Worm (Caenorhabditis elegans) whole organism, young adult: Measurements from ENCODE around the gene C05D12.2.
A peak's percentile ranks its signal among the peaks of the same experiment; 100 is the strongest.
"Not testable (repeated sequence)": the region's sequence is repeated elsewhere in the genome, so short reads cannot be mapped to it uniquely, and the experiment has no call there.

ENCODE experiments used
- B0019.2 ChIP-seq: fragments of 200-800 bp; sonication (Bioruptor generic); conservative IDR thresholded peaks from 2 replicates; pipeline ENCODE4 v1.3.6; 2022; ENCODE audit warnings: missing genetic modification reagents, missing genetic modification characterization, missing compliant biosample characterization
- B0035.1 ChIP-seq: sonication (generic microtip); optimal IDR thresholded peaks from 2 replicates; lab custom pipeline; 2016; ENCODE audit warnings: missing genetic modification characterization, mild to moderate bottlenecking, missing compliant biosample characterization, missing genotype, missing genetic modification reagents
- C06A6.2 ChIP-seq: fragments of 200-800 bp; sonication (Bioruptor generic); conservative IDR thresholded peaks from 2 replicates; pipeline ENCODE4 v1.3.6; 2022; ENCODE audit warnings: missing genetic modification characterization, missing compliant biosample characterization
- F33H1.4 ChIP-seq: fragments of 200-800 bp; sonication (Bioruptor generic); IDR thresholded peaks from 2 replicates; pipeline ENCODE4 v1.3.6; 2022; ENCODE audit warnings: missing genetic modification reagents, missing genetic modification characterization, missing compliant biosample characterization
- F49E8.2 ChIP-seq: sonication (generic microtip); optimal IDR thresholded peaks from 3 replicates; lab custom pipeline; 2017; ENCODE audit warnings: missing genetic modification characterization, mild to moderate bottlenecking, missing compliant biosample characterization, antibody characterized with exemption, moderate library complexity; ENCODE audit not compliant: insufficient read depth
- T26A5.8 ChIP-seq: sonication (generic microtip); optimal IDR thresholded peaks from 2 replicates; lab custom pipeline; 2016; ENCODE audit warnings: missing genetic modification characterization, missing compliant biosample characterization
- Y53F4B.3 ChIP-seq: fragments of 200-800 bp; sonication (Bioruptor generic); IDR thresholded peaks from 2 replicates; pipeline ENCODE4 v1.3.6; 2022; ENCODE audit warnings: missing genetic modification reagents, missing genetic modification characterization, missing compliant biosample characterization
- Y53G8AR.9 ChIP-seq: fragments of 200-800 bp; sonication (Bioruptor generic); conservative IDR thresholded peaks from 2 replicates; pipeline ENCODE4 v1.3.6; 2022; ENCODE audit warnings: missing genetic modification reagents, missing genetic modification characterization, missing compliant biosample characterization
- atf-7 ChIP-seq: sonication (generic microtip); optimal IDR thresholded peaks from 2 replicates; lab custom pipeline; 2017; ENCODE audit warnings: mild to moderate bottlenecking, missing genetic modification characterization, missing compliant biosample characterization
- attf-3 ChIP-seq: fragments of 200-800 bp; sonication (Bioruptor generic); conservative IDR thresholded peaks from 2 replicates; pipeline ENCODE4 v1.3.6; 2022; ENCODE audit warnings: missing genetic modification reagents, missing genetic modification characterization, missing compliant biosample characterization
- attf-5 ChIP-seq: fragments of 200-800 bp; sonication (Bioruptor generic); optimal IDR thresholded peaks from 2 replicates; lab custom pipeline; 2018; ENCODE audit warnings: mild to moderate bottlenecking, missing genetic modification characterization, missing compliant biosample characterization
- attf-6 ChIP-seq: fragments of 200-800 bp; sonication (Bioruptor generic); IDR thresholded peaks from 2 replicates; pipeline ENCODE4 v1.3.6; 2022; ENCODE audit warnings: missing genetic modification reagents, missing genetic modification characterization, missing compliant biosample characterization
- ceh-58 ChIP-seq: fragments of 200-800 bp; sonication (Bioruptor generic); IDR thresholded peaks from 2 replicates; pipeline ENCODE4 v1.3.6; 2022; ENCODE audit warnings: missing genetic modification characterization, missing compliant biosample characterization
- ceh-79 ChIP-seq: sonication (generic microtip); optimal IDR thresholded peaks from 2 replicates; lab custom pipeline; 2017; ENCODE audit warnings: mild to moderate bottlenecking, missing genetic modification characterization, missing compliant biosample characterization
- ceh-91 ChIP-seq: fragments of 200-800 bp; sonication (Bioruptor generic); IDR thresholded peaks from 2 replicates; pipeline ENCODE4 v1.3.6; 2022; ENCODE audit warnings: missing genetic modification reagents, missing genetic modification characterization, missing compliant biosample characterization
- dox-1 ChIP-seq: fragments of 200-800 bp; sonication (Bioruptor generic); IDR thresholded peaks from 2 replicates; pipeline ENCODE4 v1.3.6; 2022; ENCODE audit warnings: missing genetic modification reagents, missing genetic modification characterization, missing compliant biosample characterization
- dpl-1 ChIP-seq: fragments of 150-350 bp; optimal IDR thresholded peaks from 2 replicates; lab custom pipeline; 2014; ENCODE audit warnings: missing biosample characterization, missing genetic modification reagents, missing genetic modification characterization
- efl-1 ChIP-seq: fragments of 150-350 bp; optimal IDR thresholded peaks from 2 replicates; lab custom pipeline; 2014; ENCODE audit warnings: missing biosample characterization, missing genetic modification reagents, missing genetic modification characterization
- egrh-3 ChIP-seq: fragments of 200-800 bp; sonication (Bioruptor generic); IDR thresholded peaks from 2 replicates; pipeline ENCODE4 v1.3.6; 2022; ENCODE audit warnings: missing genetic modification reagents, missing genetic modification characterization, missing compliant biosample characterization
- ets-4 ChIP-seq: fragments of 200-800 bp; sonication (Bioruptor generic); optimal IDR thresholded peaks from 2 replicates; lab custom pipeline; 2018; ENCODE audit warnings: mild to moderate bottlenecking, missing genetic modification characterization, missing compliant biosample characterization
- hmg-1.2 ChIP-seq: fragments of 200-800 bp; sonication (Bioruptor generic); IDR thresholded peaks from 2 replicates; pipeline ENCODE4 v1.3.6; 2022; ENCODE audit warnings: missing genetic modification reagents, missing genetic modification characterization, missing compliant biosample characterization
- hrde-1 ChIP-seq: sonication (generic microtip); optimal IDR thresholded peaks from 2 replicates; lab custom pipeline; 2016; ENCODE audit warnings: missing genetic modification characterization, mild to moderate bottlenecking, missing compliant biosample characterization, moderate library complexity, missing genotype, missing genetic modification reagents, borderline replicate concordance
- hsf-1 ChIP-seq: fragments of 200-800 bp; sonication (Bioruptor generic); IDR thresholded peaks from 2 replicates; pipeline ENCODE4 v1.3.6; 2022; ENCODE audit warnings: missing genetic modification reagents, missing genetic modification characterization, missing compliant biosample characterization
- lag-1 ChIP-seq: fragments of 200-800 bp; sonication (Bioruptor generic); IDR thresholded peaks from 2 replicates; pipeline ENCODE4 v1.3.6; 2022; ENCODE audit warnings: missing genetic modification reagents, missing genetic modification characterization, missing compliant biosample characterization
- let-526 ChIP-seq: fragments of 200-800 bp; sonication (Bioruptor generic); IDR thresholded peaks from 2 replicates; pipeline ENCODE4 v1.3.6; 2022; ENCODE audit warnings: missing genetic modification reagents, missing genetic modification characterization, missing compliant biosample characterization
- let-607 ChIP-seq, 2 experiments: fragments of 200-800 bp in 1 of 2; sonication (Bioruptor generic) in 1 of 2; sonication (generic microtip) in 1 of 2; optimal IDR thresholded peaks; 2 replicates each; lab custom pipeline; 2016 to 2018; ENCODE audit warnings: mild to moderate bottlenecking in 2 of 2, missing compliant biosample characterization in 2 of 2, missing genetic modification characterization in 2 of 2, moderate library complexity in 2 of 2, missing genotype in 1 of 2
- lin-35 ChIP-seq, 3 experiments: fragments of 150-350 bp in 2 of 3; sonication (generic microtip) in 1 of 3; optimal IDR thresholded peaks; 2 replicates each; lab custom pipeline; 2014 to 2018; ENCODE audit warnings: missing biosample characterization in 3 of 3, missing genetic modification characterization in 3 of 3, missing genetic modification reagents in 3 of 3
- lsl-1 ChIP-seq: fragments of 200-800 bp; sonication (Bioruptor generic); optimal IDR thresholded peaks from 2 replicates; lab custom pipeline; 2018; ENCODE audit warnings: mild to moderate bottlenecking, missing genetic modification characterization, moderate library complexity, missing compliant biosample characterization
- madf-3 ChIP-seq: fragments of 200-800 bp; sonication (Bioruptor generic); IDR thresholded peaks from 2 replicates; pipeline ENCODE4 v1.3.6; 2022; ENCODE audit warnings: missing genetic modification reagents, missing genetic modification characterization, missing compliant biosample characterization
- madf-6 ChIP-seq: fragments of 200-800 bp; sonication (Bioruptor generic); IDR thresholded peaks from 2 replicates; pipeline ENCODE4 v1.3.6; 2022; ENCODE audit warnings: missing genetic modification reagents, missing genetic modification characterization, missing compliant biosample characterization
- mel-28 ChIP-seq: sonication (generic microtip); optimal IDR thresholded peaks from 2 replicates; lab custom pipeline; 2016; ENCODE audit warnings: borderline replicate concordance, mild to moderate bottlenecking, missing genetic modification characterization, missing compliant biosample characterization
- nhr-120 ChIP-seq: fragments of 200-800 bp; sonication (Bioruptor generic); IDR thresholded peaks from 2 replicates; pipeline ENCODE4 v1.3.6; 2022; ENCODE audit warnings: missing genetic modification characterization, missing compliant biosample characterization
- nhr-179 ChIP-seq: sonication (generic microtip); optimal IDR thresholded peaks from 2 replicates; lab custom pipeline; 2016; ENCODE audit warnings: mild to moderate bottlenecking, missing genetic modification characterization, missing compliant biosample characterization
- nhr-27 ChIP-seq: fragments of 200-800 bp; sonication (Bioruptor generic); optimal IDR thresholded peaks from 2 replicates; lab custom pipeline; 2018; ENCODE audit warnings: mild to moderate bottlenecking, missing genetic modification characterization, moderate library complexity, missing compliant biosample characterization
- nhr-80 ChIP-seq: sonication (generic microtip); optimal IDR thresholded peaks from 2 replicates; lab custom pipeline; 2016; ENCODE audit warnings: missing genetic modification characterization, missing compliant biosample characterization
- repo-1 ChIP-seq: sonication (generic microtip); optimal IDR thresholded peaks from 2 replicates; lab custom pipeline; 2017; ENCODE audit warnings: mild to moderate bottlenecking, missing genetic modification characterization, missing compliant biosample characterization
- rpc-1 ChIP-seq, 2 experiments: fragments of 150-350 bp in 1 of 2; sonication (generic microtip) in 1 of 2; optimal IDR thresholded peaks; 2 replicates each; lab custom pipeline; 2014 to 2018; ENCODE audit warnings: missing biosample characterization in 1 of 2, missing genetic modification characterization in 1 of 2, missing genetic modification reagents in 1 of 2, missing genotype in 1 of 2
- tbx-9 ChIP-seq: sonication (generic microtip); optimal IDR thresholded peaks from 2 replicates; lab custom pipeline; 2016; ENCODE audit warnings: borderline replicate concordance, missing genetic modification characterization, inconsistent platforms, missing compliant biosample characterization
- zfh-2 ChIP-seq: fragments of 200-800 bp; sonication (Bioruptor generic); conservative IDR thresholded peaks from 2 replicates; pipeline ENCODE4 v1.3.6; 2022; ENCODE audit warnings: missing genetic modification reagents, missing genetic modification characterization, missing compliant biosample characterization
- ztf-18 ChIP-seq: sonication (generic microtip); optimal IDR thresholded peaks from 2 replicates; lab custom pipeline; 2016; ENCODE audit warnings: missing genotype, mild to moderate bottlenecking, missing genetic modification characterization, missing compliant biosample characterization
- ztf-22 ChIP-seq: fragments of 200-800 bp; sonication (Bioruptor generic); optimal IDR thresholded peaks from 2 replicates; lab custom pipeline; 2018; ENCODE audit warnings: mild to moderate bottlenecking, missing genetic modification characterization, moderate library complexity, missing compliant biosample characterization

Gene C05D12.2

ce11 chrII:11433942-11434341, 15.8 kb downstream of the C05D12.2 start, which contains the start of gene C05D12.5:
TSS of gene C05D12.5 (plus strand) at chrII:11434242.
- TF ChIP-seq nhr-27 (tag; lab: Kevin White, UChicago): no peak
- TF ChIP-seq hsf-1 (GFP tag; lab: Robert Waterston, UW): no peak

ce11 chrII:11438417-11438816, 20.3 kb downstream of the C05D12.2 start, which contains the start of gene vha-6:
TSS of gene vha-6 (minus strand) at chrII:11438452.
- TF ChIP-seq nhr-80 (tag; lab: Kevin White, UChicago): peak; percentile 96
- TF ChIP-seq C06A6.2 (GFP tag; lab: Robert Waterston, UW): no peak
- no peak for TF ChIP-seq T26A5.8

- TF ChIP-seq attf-5 (peak; percentile 21), hmg-1.2 (GFP tag; lab: Robert Waterston, UW) (0 out of 2 replicates have a peak, but pooled peaks have one; percentile 4), tbx-9 (tag; lab: Kevin White, UChicago) (no peak), hrde-1 (tag; lab: Kevin White, UChicago) (no peak), dox-1 (GFP tag; lab: Robert Waterston, UW) (no peak), madf-6 (GFP tag; lab: Robert Waterston, UW) (peak; percentile 80), F33H1.4 (GFP tag; lab: Robert Waterston, UW) (peak; percentile 26), efl-1 (GFP tag; lab: Kevin White, UChicago) (peak; percentile 73), B0035.1 (tag; lab: Kevin White, UChicago) (no peak), B0019.2 (GFP tag; lab: Robert Waterston, UW) (no peak), dpl-1 (GFP tag; lab: Kevin White, UChicago) (peak; percentile 38), ceh-91 (GFP tag; lab: Robert Waterston, UW) (peak; percentile 16; the same call in 1 of the 2 replicates), atf-7 (tag; lab: Kevin White, UChicago) (no peak), mel-28 (tag; lab: Kevin White, UChicago) (no peak), madf-3 (GFP tag; lab: Robert Waterston, UW) (0 out of 2 replicates have a peak, but pooled peaks have one; percentile 40), Y53F4B.3 (no peak), attf-3 (peak; percentile 89), nhr-179 (tag; lab: Kevin White, UChicago) (no peak), lin-35 (GFP tag; optimal IDR thresholded peaks at IDR 0.05; lab: Kevin White, UChicago) (peak in 1 of 3 experiments; percentile 36), lsl-1 (GFP tag; lab: Kevin White, UChicago) (peak; percentile 16), ets-4 (GFP tag; lab: Kevin White, UChicago) (no peak)
Measured at ce11 chrII:11440265-11440664, 22.2 kb downstream of the C05D12.2 start, which contains the start of gene VW02B12L.2. TSS of gene VW02B12L.2 (minus strand) at chrII:11440329.

- not testable (repeated sequence) for TF ChIP-seq nhr-80 (tag; lab: Kevin White, UChicago); ztf-18 (tag; lab: Kevin White, UChicago); let-607 (tag; optimal IDR thresholded peaks at IDR 0.05; lab: Kevin White, UChicago)
Measured at ce11 chrII:11442425-11442824, 24.3 kb downstream of the C05D12.2 start, which contains the start of gene ebp-2. TSS of gene ebp-2 (plus strand) at chrII:11442725.

ce11 chrII:11443128-11443527, 25.0 kb downstream of the C05D12.2 start:
- TF ChIP-seq zfh-2 (GFP tag; lab: Robert Waterston, UW) (peak; percentile 92), ceh-58 (GFP tag; lab: Robert Waterston, UW) (no peak), repo-1 (tag; lab: Kevin White, UChicago) (no peak), attf-6 (no peak), rpc-1 (optimal IDR thresholded peaks at IDR 0.05; lab: Kevin White, UChicago) (no peak), rpc-1 (tag; optimal IDR thresholded peaks at IDR 0.05; lab: Kevin White, UChicago) (no peak), let-526 (GFP tag; lab: Robert Waterston, UW) (no peak), ceh-79 (tag; lab: Kevin White, UChicago) (no peak), Y53G8AR.9 (GFP tag; lab: Robert Waterston, UW) (no peak), F49E8.2 (tag; lab: Kevin White, UChicago) (no peak), madf-6 (GFP tag; lab: Robert Waterston, UW) (no peak), ztf-22 (GFP tag; lab: Kevin White, UChicago) (no peak), egrh-3 (GFP tag; lab: Robert Waterston, UW) (peak; percentile 93), let-607 (tag; optimal IDR thresholded peaks at IDR 0.05; lab: Kevin White, UChicago) (no peak), lag-1 (GFP tag; lab: Robert Waterston, UW) (0 out of 2 replicates have a peak, but pooled peaks have one; percentile 32), nhr-120 (GFP tag; lab: Robert Waterston, UW) (no peak)
